Worm (Caenorhabditis elegans) whole organism, young adult: Measurements from ENCODE around the gene Y105C5B.8.

Experiments
- B0261.1 ChIP-seq: sonication (generic microtip); optimal IDR thresholded peaks from 2 replicates; lab custom pipeline; 2016; ENCODE audit warnings: mild to moderate bottlenecking, missing genetic modification characterization, moderate library complexity, missing compliant biosample characterization
- C17E4.6 ChIP-seq: fragments of 200-800 bp; sonication (Bioruptor generic); IDR thresholded peaks from 2 replicates; pipeline ENCODE4 v1.3.6; 2022; ENCODE audit warnings: missing genetic modification reagents, missing genetic modification characterization, missing compliant biosample characterization
- F10E7.11 ChIP-seq: sonication (generic microtip); optimal IDR thresholded peaks from 2 replicates; lab custom pipeline; 2017; ENCODE audit warnings: mild to moderate bottlenecking, missing genetic modification characterization, moderate library complexity, missing compliant biosample characterization
- F22D6.2 ChIP-seq: sonication (generic microtip); optimal IDR thresholded peaks from 2 replicates; lab custom pipeline; 2016; ENCODE audit warnings: mild to moderate bottlenecking, missing genetic modification characterization, missing compliant biosample characterization
- F23B12.7 ChIP-seq: sonication (generic microtip); optimal IDR thresholded peaks from 2 replicates; lab custom pipeline; 2017; ENCODE audit warnings: missing genetic modification characterization, mild to moderate bottlenecking, missing compliant biosample characterization, antibody characterized with exemption, moderate library complexity; ENCODE audit not compliant: insufficient read depth
- F37B4.10 ChIP-seq: fragments of 200-800 bp; sonication (Bioruptor generic); IDR thresholded peaks from 2 replicates; pipeline ENCODE4 v1.3.6; 2022; ENCODE audit warnings: missing genetic modification characterization, missing compliant biosample characterization
- F49E8.2 ChIP-seq: sonication (generic microtip); optimal IDR thresholded peaks from 3 replicates; lab custom pipeline; 2017; ENCODE audit warnings: missing genetic modification characterization, mild to moderate bottlenecking, missing compliant biosample characterization, antibody characterized with exemption, moderate library complexity; ENCODE audit not compliant: insufficient read depth
- F52B5.7 ChIP-seq: sonication (generic microtip); optimal IDR thresholded peaks from 2 replicates; lab custom pipeline; 2016; ENCODE audit warnings: mild to moderate bottlenecking, missing genetic modification characterization, missing compliant biosample characterization
- T07F8.4 ChIP-seq: sonication (generic microtip); optimal IDR thresholded peaks from 2 replicates; lab custom pipeline; 2016; ENCODE audit warnings: mild to moderate bottlenecking, missing genetic modification characterization, moderate library complexity, missing compliant biosample characterization
- T26A5.8 ChIP-seq: sonication (generic microtip); optimal IDR thresholded peaks from 2 replicates; lab custom pipeline; 2016; ENCODE audit warnings: missing genetic modification characterization, missing compliant biosample characterization
- Y53F4B.3 ChIP-seq: fragments of 200-800 bp; sonication (Bioruptor generic); IDR thresholded peaks from 2 replicates; pipeline ENCODE4 v1.3.6; 2022; ENCODE audit warnings: missing genetic modification reagents, missing genetic modification characterization, missing compliant biosample characterization
- Y53G8AR.9 ChIP-seq: fragments of 200-800 bp; sonication (Bioruptor generic); conservative IDR thresholded peaks from 2 replicates; pipeline ENCODE4 v1.3.6; 2022; ENCODE audit warnings: missing genetic modification reagents, missing genetic modification characterization, missing compliant biosample characterization
- Y67H2A.10 ChIP-seq: fragments of 200-800 bp; sonication (Bioruptor generic); conservative IDR thresholded peaks from 2 replicates; pipeline ENCODE4 v1.3.6; 2022; ENCODE audit warnings: missing genetic modification reagents, missing genetic modification characterization, missing compliant biosample characterization
- ama-1 ChIP-seq, 3 experiments: fragments of 150-350 bp in 1 of 3; sonication (generic microtip) in 2 of 3; optimal IDR thresholded peaks; 2 replicates each; lab custom pipeline; 2014 to 2018; ENCODE audit warnings: missing biosample characterization in 2 of 3, missing genetic modification characterization in 2 of 3, missing genetic modification reagents in 2 of 3
- aptf-2 ChIP-seq: fragments of 200-800 bp; sonication (Bioruptor generic); conservative IDR thresholded peaks from 2 replicates; pipeline ENCODE4 v1.3.6; 2022; ENCODE audit warnings: missing genetic modification reagents, missing genetic modification characterization, missing compliant biosample characterization
- atf-7 ChIP-seq: sonication (generic microtip); optimal IDR thresholded peaks from 2 replicates; lab custom pipeline; 2017; ENCODE audit warnings: mild to moderate bottlenecking, missing genetic modification characterization, missing compliant biosample characterization
- attf-6 ChIP-seq: fragments of 200-800 bp; sonication (Bioruptor generic); IDR thresholded peaks from 2 replicates; pipeline ENCODE4 v1.3.6; 2022; ENCODE audit warnings: missing genetic modification reagents, missing genetic modification characterization, missing compliant biosample characterization
- ceh-40 ChIP-seq: fragments of 200-800 bp; sonication (Bioruptor generic); IDR thresholded peaks from 2 replicates; pipeline ENCODE4 v1.3.6; 2022; ENCODE audit warnings: missing genetic modification characterization, missing compliant biosample characterization
- ceh-91 ChIP-seq: fragments of 200-800 bp; sonication (Bioruptor generic); IDR thresholded peaks from 2 replicates; pipeline ENCODE4 v1.3.6; 2022; ENCODE audit warnings: missing genetic modification reagents, missing genetic modification characterization, missing compliant biosample characterization
- die-1 ChIP-seq: sonication (generic microtip); optimal IDR thresholded peaks from 2 replicates; lab custom pipeline; 2016; ENCODE audit warnings: missing genotype, mild to moderate bottlenecking, missing genetic modification characterization, missing compliant biosample characterization
- egl-44 ChIP-seq: fragments of 200-800 bp; sonication (Bioruptor generic); IDR thresholded peaks from 2 replicates; pipeline ENCODE4 v1.3.6; 2022; ENCODE audit warnings: missing genetic modification reagents, missing genetic modification characterization, missing compliant biosample characterization
- egrh-3 ChIP-seq: fragments of 200-800 bp; sonication (Bioruptor generic); IDR thresholded peaks from 2 replicates; pipeline ENCODE4 v1.3.6; 2022; ENCODE audit warnings: missing genetic modification reagents, missing genetic modification characterization, missing compliant biosample characterization
- ets-4 ChIP-seq: fragments of 200-800 bp; sonication (Bioruptor generic); optimal IDR thresholded peaks from 2 replicates; lab custom pipeline; 2018; ENCODE audit warnings: mild to moderate bottlenecking, missing genetic modification characterization, missing compliant biosample characterization
- hmg-1.2 ChIP-seq: fragments of 200-800 bp; sonication (Bioruptor generic); IDR thresholded peaks from 2 replicates; pipeline ENCODE4 v1.3.6; 2022; ENCODE audit warnings: missing genetic modification reagents, missing genetic modification characterization, missing compliant biosample characterization
- hmg-20 ChIP-seq: fragments of 200-800 bp; sonication (Bioruptor generic); IDR thresholded peaks from 2 replicates; pipeline ENCODE4 v1.3.6; 2022; ENCODE audit warnings: missing genetic modification reagents, missing genetic modification characterization, missing compliant biosample characterization
- hsf-1 ChIP-seq: fragments of 200-800 bp; sonication (Bioruptor generic); IDR thresholded peaks from 2 replicates; pipeline ENCODE4 v1.3.6; 2022; ENCODE audit warnings: missing genetic modification reagents, missing genetic modification characterization, missing compliant biosample characterization
- let-607 ChIP-seq, 2 experiments: fragments of 200-800 bp in 1 of 2; sonication (Bioruptor generic) in 1 of 2; sonication (generic microtip) in 1 of 2; optimal IDR thresholded peaks; 2 replicates each; lab custom pipeline; 2016 to 2018; ENCODE audit warnings: mild to moderate bottlenecking in 2 of 2, missing compliant biosample characterization in 2 of 2, missing genetic modification characterization in 2 of 2, moderate library complexity in 2 of 2, missing genotype in 1 of 2
- madf-3 ChIP-seq: fragments of 200-800 bp; sonication (Bioruptor generic); IDR thresholded peaks from 2 replicates; pipeline ENCODE4 v1.3.6; 2022; ENCODE audit warnings: missing genetic modification reagents, missing genetic modification characterization, missing compliant biosample characterization
- madf-6 ChIP-seq: fragments of 200-800 bp; sonication (Bioruptor generic); IDR thresholded peaks from 2 replicates; pipeline ENCODE4 v1.3.6; 2022; ENCODE audit warnings: missing genetic modification reagents, missing genetic modification characterization, missing compliant biosample characterization
- mcd-1 ChIP-seq: fragments of 200-800 bp; sonication (Bioruptor generic); IDR thresholded peaks from 2 replicates; pipeline ENCODE4 v1.3.6; 2022; ENCODE audit warnings: missing genetic modification reagents, missing genetic modification characterization, missing compliant biosample characterization
- nfya-1 ChIP-seq: sonication (generic microtip); optimal IDR thresholded peaks from 2 replicates; lab custom pipeline; 2017; ENCODE audit warnings: antibody characterized with exemption, missing compliant biosample characterization, missing genetic modification characterization, borderline replicate concordance; ENCODE audit not compliant: insufficient read depth
- nfya-2 ChIP-seq: fragments of 200-800 bp; sonication (Bioruptor generic); IDR thresholded peaks from 2 replicates; pipeline ENCODE4 v1.3.6; 2022; ENCODE audit warnings: missing genetic modification reagents, missing genetic modification characterization, missing compliant biosample characterization
- nhr-120 ChIP-seq: fragments of 200-800 bp; sonication (Bioruptor generic); IDR thresholded peaks from 2 replicates; pipeline ENCODE4 v1.3.6; 2022; ENCODE audit warnings: missing genetic modification characterization, missing compliant biosample characterization
- nhr-80 ChIP-seq: sonication (generic microtip); optimal IDR thresholded peaks from 2 replicates; lab custom pipeline; 2016; ENCODE audit warnings: missing genetic modification characterization, missing compliant biosample characterization
- nhr-90 ChIP-seq: sonication (generic microtip); optimal IDR thresholded peaks from 2 replicates; lab custom pipeline; 2016; ENCODE audit warnings: missing genotype, mild to moderate bottlenecking, missing genetic modification characterization, missing compliant biosample characterization
- rec-8 ChIP-seq, 2 experiments: sonication (generic microtip); optimal IDR thresholded peaks; 2 replicates each; lab custom pipeline; 2016; ENCODE audit warnings: mild to moderate bottlenecking in 2 of 2, missing genetic modification characterization in 2 of 2, missing genetic modification reagents in 2 of 2, missing genotype in 2 of 2, missing biosample characterization in 1 of 2, missing compliant biosample characterization in 1 of 2, moderate library complexity in 1 of 2
- repo-1 ChIP-seq: sonication (generic microtip); optimal IDR thresholded peaks from 2 replicates; lab custom pipeline; 2017; ENCODE audit warnings: mild to moderate bottlenecking, missing genetic modification characterization, missing compliant biosample characterization
- sea-2 ChIP-seq: fragments of 200-800 bp; sonication (Bioruptor generic); IDR thresholded peaks from 2 replicates; pipeline ENCODE4 v1.3.6; 2022; ENCODE audit warnings: missing genetic modification characterization, missing compliant biosample characterization
- snpc-1.3 ChIP-seq: sonication (generic microtip); optimal IDR thresholded peaks from 2 replicates; lab custom pipeline; 2017; ENCODE audit warnings: missing genetic modification characterization, mild to moderate bottlenecking, missing compliant biosample characterization, antibody characterized with exemption, moderate library complexity, missing genotype, missing genetic modification reagents; ENCODE audit not compliant: insufficient read depth
- somi-1 ChIP-seq: fragments of 200-800 bp; sonication (Bioruptor generic); optimal IDR thresholded peaks from 2 replicates; lab custom pipeline; 2018; ENCODE audit warnings: mild to moderate bottlenecking, missing genetic modification characterization, missing compliant biosample characterization
- sptf-2 ChIP-seq: fragments of 200-800 bp; sonication (Bioruptor generic); optimal IDR thresholded peaks from 2 replicates; lab custom pipeline; 2018; ENCODE audit warnings: mild to moderate bottlenecking, missing genetic modification characterization, missing compliant biosample characterization
- tbp1 ChIP-seq: fragments of 200-800 bp; sonication (Bioruptor generic); optimal IDR thresholded peaks from 2 replicates; lab custom pipeline; 2018; ENCODE audit warnings: mild to moderate bottlenecking, missing genetic modification characterization, missing compliant biosample characterization
- tbx-9 ChIP-seq: sonication (generic microtip); optimal IDR thresholded peaks from 2 replicates; lab custom pipeline; 2016; ENCODE audit warnings: borderline replicate concordance, missing genetic modification characterization, inconsistent platforms, missing compliant biosample characterization
- tlf-1 ChIP-seq: fragments of 200-800 bp; sonication (Bioruptor generic); optimal IDR thresholded peaks from 2 replicates; lab custom pipeline; 2018; ENCODE audit warnings: mild to moderate bottlenecking, missing genetic modification characterization, missing compliant biosample characterization
- unc-130 ChIP-seq: sonication (generic microtip); optimal IDR thresholded peaks from 2 replicates; lab custom pipeline; 2016; ENCODE audit warnings: missing genetic modification reagents, missing genetic modification characterization, missing compliant biosample characterization
- xnd-1 ChIP-seq: sonication (generic microtip); optimal IDR thresholded peaks from 2 replicates; lab custom pipeline; 2016; ENCODE audit warnings: missing genotype, missing genetic modification reagents, missing genetic modification characterization, missing compliant biosample characterization
- ztf-22 ChIP-seq: fragments of 200-800 bp; sonication (Bioruptor generic); optimal IDR thresholded peaks from 2 replicates; lab custom pipeline; 2018; ENCODE audit warnings: mild to moderate bottlenecking, missing genetic modification characterization, moderate library complexity, missing compliant biosample characterization
- ztf-6 ChIP-seq: fragments of 200-800 bp; sonication (Bioruptor generic); IDR thresholded peaks from 2 replicates; pipeline ENCODE4 v1.3.6; 2022; ENCODE audit warnings: missing genetic modification reagents, missing genetic modification characterization, missing compliant biosample characterization

Gene Y105C5B.8

DNA sequence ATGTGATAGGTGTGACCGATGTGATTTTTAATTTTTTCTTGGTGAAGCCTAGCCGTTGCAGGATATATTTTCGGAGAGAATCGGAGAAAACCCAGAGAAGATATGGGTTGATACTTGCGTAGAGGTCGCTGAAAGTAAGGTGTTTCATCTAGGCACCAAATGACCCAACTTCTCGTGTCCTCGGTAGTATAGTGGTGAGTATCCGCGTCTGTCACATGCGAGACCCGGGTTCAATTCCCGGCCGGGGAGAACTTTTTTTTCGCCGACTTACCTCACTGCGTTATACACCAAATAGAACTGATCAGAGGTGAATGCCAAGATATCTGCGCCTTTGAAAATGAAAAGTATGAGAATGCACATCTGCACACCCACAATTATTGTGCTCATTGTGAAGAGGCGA lies 5.2 kb upstream of the Y105C5B.8 start:
- TF ChIP-seq atf-7 (tag; lab: Kevin White, UChicago): no peak
- TF ChIP-seq T07F8.4 (tag; lab: Kevin White, UChicago): peak; percentile 62
- TF ChIP-seq nhr-120 (GFP tag; lab: Robert Waterston, UW): no peak
- no peak for TF ChIP-seq egl-44 (GFP tag; lab: Robert Waterston, UW)
- no peak for TF ChIP-seq nfya-2 (GFP tag; lab: Robert Waterston, UW)
- no peak for TF ChIP-seq ztf-6 (GFP tag; lab: Robert Waterston, UW)
- TF ChIP-seq sea-2 (GFP tag; lab: Robert Waterston, UW): no peak
- TF ChIP-seq F23B12.7 (tag; lab: Kevin White, UChicago): peak; percentile 2
- TF ChIP-seq F10E7.11 (tag; lab: Kevin White, UChicago): no peak
- no peak for TF ChIP-seq nhr-80 (tag; lab: Kevin White, UChicago)
- TF ChIP-seq F49E8.2: peak; percentile 39
- no peak for TF ChIP-seq F22D6.2
- TF ChIP-seq Y53G8AR.9 (GFP tag; lab: Robert Waterston, UW): no peak; the same call in 1 of the 2 replicates
- peak; percentile 43 for TF ChIP-seq madf-6 (GFP tag; lab: Robert Waterston, UW)
- peak; percentile 80 for TF ChIP-seq die-1 (tag; lab: Kevin White, UChicago)
- TF ChIP-seq ama-1 (optimal IDR thresholded peaks at IDR 0.05; lab: Kevin White, UChicago): no peak
- peak in 1 of 2 experiments; percentile 80 for TF ChIP-seq ama-1 (GFP tag; optimal IDR thresholded peaks at IDR 0.05; lab: Kevin White, UChicago)
- TF ChIP-seq F52B5.7: peak; percentile 65
- peak; percentile 85 for TF ChIP-seq B0261.1 (tag; lab: Kevin White, UChicago)
- TF ChIP-seq egrh-3 (GFP tag; lab: Robert Waterston, UW): 0 out of 2 replicates have a peak, but pooled peaks have one; percentile 7
- peak; percentile 76 for TF ChIP-seq hsf-1 (GFP tag; lab: Robert Waterston, UW)
- TF ChIP-seq Y67H2A.10: no peak
- TF ChIP-seq F37B4.10: no peak
- TF ChIP-seq Y53F4B.3: no peak
- no peak for TF ChIP-seq sptf-2 (GFP tag; lab: Kevin White, UChicago)
- no peak for TF ChIP-seq ets-4
- TF ChIP-seq ceh-91: no peak
- TF ChIP-seq C17E4.6 (GFP tag; lab: Robert Waterston, UW): no peak
- TF ChIP-seq xnd-1 (tag; lab: Kevin White, UChicago): no peak
- 0 out of 2 replicates have a peak, but pooled peaks have one; percentile 47 for TF ChIP-seq aptf-2 (GFP tag; lab: Robert Waterston, UW)
- TF ChIP-seq nhr-90: peak; percentile 84
- peak; percentile 68 for TF ChIP-seq snpc-1.3 (tag; lab: Kevin White, UChicago)
- TF ChIP-seq nfya-1: no peak
- TF ChIP-seq attf-6 (GFP tag; lab: Robert Waterston, UW): peak; percentile 97
- no peak for TF ChIP-seq tbx-9 (tag; lab: Kevin White, UChicago)
- no peak for TF ChIP-seq unc-130 (GFP tag; lab: Kevin White, UChicago)
- TF ChIP-seq tbp1 (GFP tag; lab: Kevin White, UChicago): peak; percentile 96
- peak; percentile 16 to 44 for TF ChIP-seq rec-8 (tag; optimal IDR thresholded peaks at IDR 0.05; lab: Kevin White, UChicago)
- peak; percentile 73 for TF ChIP-seq hmg-1.2 (GFP tag; lab: Robert Waterston, UW)
- TF ChIP-seq madf-3 (GFP tag; lab: Robert Waterston, UW): peak; percentile 58; the same call in 1 of the 2 replicates
- no peak for TF ChIP-seq T26A5.8
- no peak for TF ChIP-seq ceh-40 (GFP tag; lab: Robert Waterston, UW)
- no peak for TF ChIP-seq hmg-20
- TF ChIP-seq somi-1: peak; percentile 53
- TF ChIP-seq mcd-1 (GFP tag; lab: Robert Waterston, UW): peak; percentile 50
- no peak for TF ChIP-seq ztf-22
- peak; percentile 18 to 27 for TF ChIP-seq let-607 (tag; optimal IDR thresholded peaks at IDR 0.05; lab: Kevin White, UChicago)
- TF ChIP-seq tlf-1 (GFP tag; lab: Kevin White, UChicago): peak; percentile 2
- no peak for TF ChIP-seq repo-1 (tag; lab: Kevin White, UChicago)
